Worm (Caenorhabditis elegans): ENCODE measurements around the gene spn-4.

DNA sequence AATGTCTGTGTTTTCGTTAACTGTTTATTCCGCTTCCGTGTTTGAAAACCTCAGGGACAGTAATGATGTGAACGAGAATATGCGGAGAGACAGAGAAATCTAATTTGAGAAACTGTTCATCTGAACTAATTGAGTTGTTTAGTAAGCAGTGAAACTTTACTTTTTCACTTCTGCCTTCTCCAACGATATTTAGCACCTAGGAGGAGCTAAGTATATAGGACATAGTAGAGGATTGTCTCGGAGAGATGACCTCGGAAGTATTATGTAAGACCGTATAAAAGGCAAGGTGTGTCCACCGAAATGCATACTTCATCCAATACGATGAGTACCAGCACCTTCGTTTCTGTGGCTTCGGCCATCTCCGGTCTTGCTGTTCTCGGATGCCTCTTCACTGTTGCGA lies 44.7 kb upstream of the spn-4 start, which contains the start of gene col-141:
- TF ChIP-seq sox-2 (GFP tag; IDR thresholded peaks at IDR 0.05), result no peak
- TF ChIP-seq ama-1 (optimal IDR thresholded peaks at IDR 0.05), result no peak
- no peak for TF ChIP-seq nfya-1 (tag; optimal IDR thresholded peaks at IDR 0.05)
- no peak for TF ChIP-seq pha-2 (tag; optimal IDR thresholded peaks at IDR 0.05)
- TF ChIP-seq pros-1 (tag; optimal IDR thresholded peaks at IDR 0.05), result no peak
- TF ChIP-seq pha-4 (tag; optimal IDR thresholded peaks at IDR 0.05), result no peak
- no peak for TF ChIP-seq ceh-34 (tag; optimal IDR thresholded peaks at IDR 0.05)
- TF ChIP-seq ceh-18 (tag; optimal IDR thresholded peaks at IDR 0.05), result no peak
